Fruit fly (Drosophila melanogaster): ENCODE data around the gene CG46441.
A peak's percentile ranks its signal among the peaks of the same experiment; 100 is the strongest.

Gene CG46441

DNA sequence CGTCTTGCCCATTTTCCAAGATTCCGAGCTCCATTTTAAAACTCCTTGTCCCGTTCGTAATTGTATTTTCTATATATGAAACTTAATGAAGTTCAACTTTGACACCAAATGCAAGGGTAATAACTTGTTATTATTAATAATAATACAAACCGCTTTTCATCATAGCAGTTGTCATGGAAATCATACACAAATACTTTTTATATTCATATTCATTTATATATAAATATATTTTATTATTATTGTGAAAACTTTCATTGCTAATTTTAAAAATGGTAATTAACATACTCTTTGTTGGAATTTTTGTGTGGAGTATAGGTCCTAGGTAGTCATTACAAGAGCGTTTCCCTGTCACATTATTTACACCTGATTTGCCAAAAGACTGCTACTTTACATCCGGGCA lies at the start of gene CG46441:
CG46441 (minus strand) TSS at position 101 of the 400 bp plus-strand sequence.
- no peak for TF ChIP-seq noc (tag; optimal IDR thresholded peaks at IDR 0.05)

dm6 chr3R:20550632-20551486 lies 49.0 kb upstream of the CG46441 start:
- peak; percentile 69 for TF ChIP-seq noc (tag; optimal IDR thresholded peaks at IDR 0.05)

- TF ChIP-seq noc (tag; optimal IDR thresholded peaks at IDR 0.05), result peak; percentile 91
Observed at dm6 chr3R:20549855-20550603, 48.2 kb upstream of the CG46441 start.

DNA sequence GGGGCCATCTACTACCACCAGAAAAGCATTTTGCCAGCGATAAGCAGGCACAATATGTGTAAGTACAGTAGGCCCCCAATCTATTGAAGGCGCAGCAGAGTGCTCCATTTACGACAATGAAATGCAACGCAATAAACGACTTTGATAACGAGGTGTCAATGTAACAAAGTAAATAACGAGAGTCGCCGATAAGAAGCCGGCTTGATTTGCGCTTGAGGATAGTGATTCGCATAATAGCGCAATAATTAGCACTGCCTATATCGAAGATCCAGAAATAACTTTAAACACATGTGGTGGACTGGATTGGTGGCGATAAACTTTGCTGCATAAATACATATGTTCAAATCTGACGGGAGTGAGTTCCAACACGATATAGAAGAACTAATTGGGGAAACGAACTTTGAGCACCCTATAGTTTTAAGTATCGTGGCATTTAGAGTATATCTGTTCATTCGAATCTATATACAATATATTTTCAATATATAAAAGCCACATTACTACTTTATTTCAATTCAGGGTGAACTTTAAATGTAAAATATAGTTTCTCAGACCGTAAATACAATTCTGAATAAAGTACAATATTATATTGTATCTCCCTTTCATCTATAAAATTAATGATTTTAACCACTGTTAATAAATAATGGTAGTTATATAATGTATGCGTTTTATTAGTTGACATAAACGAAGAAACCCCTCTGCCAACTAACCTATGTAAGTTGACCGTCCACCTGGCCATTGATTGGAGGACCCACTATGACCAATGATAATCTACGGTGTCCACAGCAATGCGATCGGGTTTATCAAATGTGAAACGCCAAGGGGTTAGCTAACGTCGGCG lies 47.4 kb upstream of the CG46441 start:
- TF ChIP-seq noc (tag; optimal IDR thresholded peaks at IDR 0.05), result no peak

DNA sequence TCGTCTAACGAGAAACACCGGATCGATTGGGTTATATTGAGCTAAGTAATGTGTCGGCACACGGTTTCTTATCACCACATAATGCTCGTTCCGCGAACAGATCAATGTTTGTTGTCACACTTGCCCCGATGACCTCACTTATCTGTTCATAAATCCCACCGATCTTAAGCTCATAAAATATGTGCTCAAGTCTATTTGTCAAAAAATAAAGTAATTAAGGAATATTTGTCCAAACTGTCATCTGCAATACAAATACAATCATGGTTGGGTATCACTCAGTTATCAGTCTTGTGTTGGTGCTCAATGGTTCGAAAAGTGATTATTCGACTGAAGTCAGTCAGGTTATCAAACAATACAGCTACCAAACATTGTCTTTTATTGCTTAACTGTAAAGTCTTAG lies 46.4 kb upstream of the CG46441 start:
- TF ChIP-seq noc (tag; optimal IDR thresholded peaks at IDR 0.05), result peak; percentile 93

DNA sequence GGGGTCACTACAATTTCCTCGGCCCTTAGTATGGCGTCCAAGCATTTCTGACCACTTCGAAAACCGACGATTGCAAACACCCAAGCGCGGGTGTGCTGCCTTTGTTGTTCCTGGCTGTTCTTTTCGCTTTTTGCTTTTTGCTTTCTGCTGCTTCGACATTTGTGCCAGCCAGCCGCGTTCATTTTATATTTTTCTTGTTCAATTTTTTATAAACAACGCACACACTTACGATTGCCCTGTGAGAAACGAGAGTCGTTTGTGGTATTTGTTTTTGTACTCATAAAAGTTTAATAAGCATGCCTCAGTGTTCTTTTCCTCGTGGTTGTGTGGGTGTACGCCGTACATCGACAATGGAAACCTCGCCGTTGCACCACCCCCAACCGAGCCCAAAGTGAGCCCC lies 45.9 kb upstream of the CG46441 start:
- no peak for TF ChIP-seq noc (tag; optimal IDR thresholded peaks at IDR 0.05)

DNA sequence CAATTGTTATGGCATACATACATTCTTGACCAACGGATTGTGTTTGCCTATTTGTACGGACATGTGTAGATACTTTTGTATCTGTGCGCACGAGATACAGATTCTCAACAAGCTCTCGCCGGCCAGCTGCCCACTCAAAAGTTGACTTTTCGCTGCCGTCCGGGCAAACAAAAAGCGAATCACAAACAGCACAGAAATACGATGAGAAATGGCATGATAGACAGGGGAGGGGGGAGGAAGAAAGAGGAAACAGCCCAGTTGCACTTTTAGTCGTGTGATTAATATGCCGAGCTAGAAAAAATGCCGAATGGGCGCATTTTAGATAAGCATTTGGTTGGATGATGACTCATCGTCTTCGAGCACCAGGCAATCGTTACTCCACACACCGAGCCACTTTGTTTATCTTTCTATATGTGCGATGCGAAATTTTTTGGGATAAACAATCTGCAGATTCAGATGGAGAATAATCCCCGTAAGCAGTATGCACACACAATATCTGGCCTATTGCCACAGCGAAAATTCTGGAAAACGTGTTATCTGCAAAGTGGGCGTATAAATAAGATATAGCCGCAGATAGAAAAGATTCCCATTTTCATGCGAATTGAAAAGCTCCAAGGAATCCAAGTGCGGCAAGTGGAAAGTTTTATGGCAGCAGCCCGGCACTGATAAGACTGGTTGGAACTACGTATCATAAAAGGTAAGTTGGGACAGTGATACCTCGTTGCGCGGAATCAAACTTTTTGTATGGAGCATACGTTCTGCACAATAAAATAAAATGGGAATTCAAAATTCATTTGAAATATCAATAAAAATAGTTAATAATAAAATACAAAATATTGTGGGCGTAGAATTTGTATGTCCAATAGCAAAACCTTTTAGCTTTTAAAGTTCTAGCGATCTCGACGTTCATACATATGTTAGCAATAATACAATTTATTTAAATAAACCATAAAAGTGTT lies 45.1 kb upstream of the CG46441 start:
- TF ChIP-seq noc (tag; optimal IDR thresholded peaks at IDR 0.05), result peak; percentile 73

dm6 chr3R:20545678-20546077 lies 43.9 kb upstream of the CG46441 start:
- TF ChIP-seq noc (tag; optimal IDR thresholded peaks at IDR 0.05), result peak; percentile 10

- no peak for TF ChIP-seq noc (tag; optimal IDR thresholded peaks at IDR 0.05)
Observed at dm6 chr3R:20544952-20545351, 43.1 kb upstream of the CG46441 start.

- TF ChIP-seq noc (tag; optimal IDR thresholded peaks at IDR 0.05), result no peak
Observed at dm6 chr3R:20543719-20544118, 41.9 kb upstream of the CG46441 start.

dm6 chr3R:20543220-20543619 lies 41.4 kb upstream of the CG46441 start:
- no peak for TF ChIP-seq noc (tag; optimal IDR thresholded peaks at IDR 0.05)

- TF ChIP-seq noc (tag; optimal IDR thresholded peaks at IDR 0.05), result no peak
Observed at dm6 chr3R:20542283-20543144, 40.7 kb upstream of the CG46441 start.

dm6 chr3R:20534575-20534974 lies 32.8 kb upstream of the CG46441 start, which contains the start of the genes MtnE and MtnD:
MtnE (minus strand) TSS chr3R:20534704.
MtnD (plus strand) TSS chr3R:20534962.
- no peak for TF ChIP-seq noc (tag; optimal IDR thresholded peaks at IDR 0.05)

- TF ChIP-seq noc (tag; optimal IDR thresholded peaks at IDR 0.05), result no peak
Observed at dm6 chr3R:20512368-20512767, 10.6 kb upstream of the CG46441 start, which contains the start of gene MFS9. MFS9 (minus strand) TSS chr3R:20512468.
